Fruit fly (Drosophila melanogaster): ENCODE results near the gene ush.
A peak's percentile ranks its signal among the peaks of the same experiment; 100 is the strongest.

Gene ush

DNA sequence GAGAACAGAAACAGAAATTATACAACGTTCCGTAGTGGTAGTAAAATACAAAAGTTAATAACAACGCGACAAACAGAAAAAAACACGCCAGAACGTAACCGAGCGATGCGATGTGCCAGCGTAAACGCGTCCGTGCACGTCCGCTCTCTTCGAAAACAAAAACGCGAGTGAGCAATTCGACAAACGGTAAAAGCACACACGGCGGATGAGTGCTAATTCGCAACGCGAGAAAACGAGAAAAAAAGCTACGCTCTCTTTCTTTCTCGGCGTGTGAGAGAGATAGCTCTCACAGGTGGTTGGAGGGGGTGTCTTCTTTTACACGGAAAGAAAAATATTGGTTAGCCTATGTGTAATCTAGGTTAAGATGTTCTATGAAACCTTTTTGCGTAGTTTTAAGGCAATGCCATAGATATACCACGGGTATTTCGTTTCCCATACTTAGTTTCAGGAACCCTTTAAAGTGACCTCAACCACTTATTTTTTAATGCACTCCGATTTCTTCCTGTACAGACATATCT lies 3.9 kb upstream of the ush start, which contains the start of gene CG4297 (continued):
- TF ChIP-seq CG6254 (GFP tag; optimal IDR thresholded peaks at IDR 0.05) (peak; percentile 93), CG8944 (GFP tag; optimal IDR thresholded peaks at IDR 0.05) (peak; percentile 91), CG2129 (GFP tag; IDR thresholded peaks at IDR 0.05; ENCODE audit: partially characterized antibody) (no peak), CG12769 (tag; optimal IDR thresholded peaks at IDR 0.05) (peak; percentile 95), Awh (GFP tag; IDR thresholded peaks at IDR 0.05) (no peak), dpn (GFP tag; optimal IDR thresholded peaks at IDR 0.05) (peak; percentile 93 to 94), org-1 (GFP tag; optimal IDR thresholded peaks at IDR 0.05) (peak; percentile 93), exex (tag; optimal IDR thresholded peaks at IDR 0.05) (peak; percentile 61), nom (GFP tag; optimal IDR thresholded peaks at IDR 0.05) (peak; percentile 85), Chrac-16 (GFP tag; optimal IDR thresholded peaks at IDR 0.05) (peak; percentile 89), NK7.1 (GFP tag; optimal IDR thresholded peaks at IDR 0.05) (peak; percentile 85), ro (GFP tag; IDR thresholded peaks at IDR 0.05) (no peak), Ets97D (GFP tag; optimal IDR thresholded peaks at IDR 0.05) (peak; percentile 67), da (GFP tag; optimal IDR thresholded peaks at IDR 0.05) (peak; percentile 78), CG31388 (GFP tag; optimal IDR thresholded peaks at IDR 0.05) (peak; percentile 80), Adf1 (GFP tag; IDR thresholded peaks at IDR 0.05) (no peak), CG7928 (GFP tag; optimal IDR thresholded peaks at IDR 0.05) (peak; percentile 65), Doc2 (GFP tag; IDR thresholded peaks at IDR 0.05) (no peak), CG7372 (GFP tag; IDR thresholded peaks at IDR 0.05) (no peak), odd (GFP tag; optimal IDR thresholded peaks at IDR 0.05) (peak; percentile 92), CG12744 (GFP tag; optimal IDR thresholded peaks at IDR 0.05) (peak; percentile 84), CG11093 (GFP tag; IDR thresholded peaks at IDR 0.05) (peak; percentile 87), CG9817 (tag; optimal IDR thresholded peaks at IDR 0.05) (peak; percentile 89), Dfd (GFP tag; optimal IDR thresholded peaks at IDR 0.05) (no peak), Bgb (GFP tag; IDR thresholded peaks at IDR 0.05; ENCODE audit: partially characterized antibody) (no peak), zen2 (GFP tag; IDR thresholded peaks at IDR 0.05; ENCODE audit: partially characterized antibody) (no peak), CG8388 (GFP tag; optimal IDR thresholded peaks at IDR 0.05) (peak; percentile 89), CG10959 (GFP tag; IDR thresholded peaks at IDR 0.05) (no peak), Gsc (GFP tag; IDR thresholded peaks at IDR 0.05) (no peak), oc (tag; optimal IDR thresholded peaks at IDR 0.05) (peak; percentile 94), CG17912 (GFP tag; optimal IDR thresholded peaks at IDR 0.05) (peak; percentile 10), GATAe (GFP tag; conservative IDR thresholded peaks at IDR 0.05) (no peak), Hr51 (GFP tag; optimal IDR thresholded peaks at IDR 0.05) (peak; percentile 86 to 94), Hr39 (optimal IDR thresholded peaks at IDR 0.05) (no peak), CG14441 (GFP tag; IDR thresholded peaks at IDR 0.05) (no peak), Trl (optimal IDR thresholded peaks at IDR 0.05) (peak; percentile 78 to 94), Trl (GFP tag; optimal IDR thresholded peaks at IDR 0.05) (peak; percentile 96), CG15011 (GFP tag; optimal IDR thresholded peaks at IDR 0.05) (peak; percentile 86), Deaf1 (tag; optimal IDR thresholded peaks at IDR 0.05) (peak; percentile 70), bab2 (GFP tag; optimal IDR thresholded peaks at IDR 0.05) (peak; percentile 92), bsh (GFP tag; optimal IDR thresholded peaks at IDR 0.05) (peak; percentile 24 to 93), CG10321 (GFP tag; IDR thresholded peaks at IDR 0.05) (no peak), CG7556 (GFP tag; optimal IDR thresholded peaks at IDR 0.05) (peak; percentile 92), tna (GFP tag; IDR thresholded peaks at IDR 0.05; ENCODE audit: partially characterized antibody) (no peak), CG3407 (GFP tag; optimal IDR thresholded peaks at IDR 0.05) (peak; percentile 86), yki (optimal IDR thresholded peaks at IDR 0.05) (no peak), CG4820 (GFP tag; optimal IDR thresholded peaks at IDR 0.05) (peak; percentile 90), Oaz (GFP tag; IDR thresholded peaks at IDR 0.05) (no peak), cato (GFP tag; optimal IDR thresholded peaks at IDR 0.05; ENCODE audit: borderline replicate concordance) (peak; percentile 85), stc (GFP tag; IDR thresholded peaks at IDR 0.05) (no peak), CG6689 (GFP tag; IDR thresholded peaks at IDR 0.05) (no peak), Taf1 (GFP tag; IDR thresholded peaks at IDR 0.05) (no peak)

Data from whole organism, embryonic.